Fruit fly (Drosophila melanogaster) whole organism, prepupa: ENCODE measurements around the gene CG12477.

Source experiments
- Blimp-1 ChIP-seq: fragments of 200-800 bp; sonication (Bioruptor generic); optimal IDR thresholded peaks from 3 replicates; lab custom pipeline; 2017; ENCODE audit warnings: missing biosample characterization, missing genetic modification characterization, mild to moderate bottlenecking, moderate library complexity, missing genetic modification reagents
- CG10631 ChIP-seq: fragments of 200-800 bp; sonication (Bioruptor generic); optimal IDR thresholded peaks from 2 replicates; lab custom pipeline; 2016; ENCODE audit warnings: missing biosample characterization, missing genetic modification characterization
- CG10669 ChIP-seq: fragments of 200-800 bp; sonication (Bioruptor generic); optimal IDR thresholded peaks from 3 replicates; lab custom pipeline; 2018; ENCODE audit warnings: missing biosample characterization, mild to moderate bottlenecking, missing genetic modification characterization, moderate library complexity
- CG11294 ChIP-seq: fragments of 200-800 bp; sonication (Bioruptor generic); IDR thresholded peaks from 2 replicates; pipeline ENCODE4 v1.3.6; 2022; ENCODE audit warnings: missing biosample characterization, missing genetic modification characterization
- CG11902 ChIP-seq: fragments of 200-800 bp; sonication (Bioruptor generic); optimal IDR thresholded peaks from 3 replicates; lab custom pipeline; 2016; ENCODE audit warnings: missing biosample characterization, missing genetic modification characterization
- CG15336 ChIP-seq: fragments of 200-800 bp; sonication (Bioruptor generic); IDR thresholded peaks from 2 replicates; pipeline ENCODE4 v1.3.6; 2022; ENCODE audit warnings: missing biosample characterization, missing genetic modification characterization
- CG1621 ChIP-seq: fragments of 200-800 bp; sonication (Bioruptor generic); optimal IDR thresholded peaks from 3 replicates; lab custom pipeline; 2018; ENCODE audit warnings: missing biosample characterization, mild to moderate bottlenecking, missing genetic modification characterization
- CG16779 ChIP-seq: fragments of 200-800 bp; sonication (Bioruptor generic); optimal IDR thresholded peaks from 3 replicates; lab custom pipeline; 2017; ENCODE audit warnings: missing biosample characterization, mild to moderate bottlenecking, missing genetic modification characterization
- CG3032 ChIP-seq: fragments of 200-800 bp; optimal IDR thresholded peaks from 2 replicates; lab custom pipeline; 2019; ENCODE audit warnings: missing biosample characterization, mild to moderate bottlenecking, missing genetic modification characterization, moderate library complexity
- CG31627 ChIP-seq: fragments of 200-800 bp; sonication (Bioruptor generic); optimal IDR thresholded peaks from 3 replicates; lab custom pipeline; 2016; ENCODE audit warnings: missing biosample characterization, missing genetic modification characterization
- CG3919 ChIP-seq: fragments of 200-800 bp; sonication (Bioruptor generic); optimal IDR thresholded peaks from 3 replicates; lab custom pipeline; 2016; ENCODE audit warnings: missing biosample characterization, missing genetic modification characterization
- CG4318 ChIP-seq: fragments of 200-800 bp; sonication (Bioruptor generic); optimal IDR thresholded peaks from 3 replicates; lab custom pipeline; 2017; ENCODE audit warnings: missing biosample characterization, mild to moderate bottlenecking, missing genetic modification characterization
- CG6163 ChIP-seq: fragments of 200-800 bp; sonication (Bioruptor generic); IDR thresholded peaks from 3 replicates; pipeline ENCODE4 v1.3.6; 2022; ENCODE audit warnings: missing biosample characterization, missing genetic modification characterization
- CG6276 ChIP-seq: fragments of 200-800 bp; sonication (Bioruptor generic); optimal IDR thresholded peaks from 2 replicates; lab custom pipeline; 2017; ENCODE audit warnings: missing biosample characterization, mild to moderate bottlenecking, missing genetic modification characterization
- CG6792 ChIP-seq: fragments of 200-800 bp; sonication (Bioruptor generic); optimal IDR thresholded peaks from 3 replicates; lab custom pipeline; 2016; ENCODE audit warnings: missing biosample characterization, missing genetic modification characterization
- CG8119 ChIP-seq: fragments of 200-800 bp; sonication (Bioruptor generic); IDR thresholded peaks from 3 replicates; pipeline ENCODE4 v1.3.6; 2022; ENCODE audit warnings: missing biosample characterization, missing genetic modification characterization
- CG8319 ChIP-seq: fragments of 200-800 bp; sonication (Bioruptor generic); optimal IDR thresholded peaks from 3 replicates; lab custom pipeline; 2016; ENCODE audit warnings: missing biosample characterization, missing genetic modification characterization
- CG8632 ChIP-seq: fragments of 200-800 bp; sonication (Bioruptor generic); optimal IDR thresholded peaks from 3 replicates; lab custom pipeline; 2016; ENCODE audit warnings: missing biosample characterization, missing genetic modification characterization
- CG9139 ChIP-seq: fragments of 200-800 bp; sonication (Bioruptor generic); optimal IDR thresholded peaks from 3 replicates; lab custom pipeline; 2017; ENCODE audit warnings: missing biosample characterization, mild to moderate bottlenecking, missing genetic modification characterization
- Eip75B ChIP-seq: fragments of 200-800 bp; sonication (Bioruptor generic); optimal IDR thresholded peaks from 3 replicates; lab custom pipeline; 2016; ENCODE audit warnings: missing biosample characterization, missing genetic modification characterization
- Eip78C ChIP-seq: fragments of 200-800 bp; sonication (Bioruptor generic); peaks from one replicate; lab custom pipeline; 2016; ENCODE audit warnings: missing biosample characterization, missing genetic modification characterization
- Eip93F ChIP-seq: fragments of 200-800 bp; sonication (Bioruptor generic); optimal IDR thresholded peaks from 2 replicates; lab custom pipeline; 2016; ENCODE audit warnings: missing biosample characterization, mild to moderate bottlenecking, missing genetic modification characterization
- Ets21C ChIP-seq: fragments of 200-800 bp; sonication (Bioruptor generic); optimal IDR thresholded peaks from 3 replicates; lab custom pipeline; 2016; ENCODE audit warnings: missing biosample characterization, missing genetic modification characterization
- Ets96B ChIP-seq: fragments of 200-800 bp; optimal IDR thresholded peaks from 2 replicates; lab custom pipeline; 2019; ENCODE audit warnings: missing biosample characterization, mild to moderate bottlenecking, missing genetic modification characterization, moderate library complexity
- Gug ChIP-seq: fragments of 200-800 bp; sonication (Bioruptor generic); IDR thresholded peaks from 2 replicates; pipeline ENCODE4 v1.3.6; 2022; ENCODE audit warnings: missing biosample characterization, missing genetic modification characterization
- Hr38 ChIP-seq: sonication (Bioruptor generic); optimal IDR thresholded peaks from 2 replicates; lab custom pipeline; 2016; ENCODE audit warnings: missing biosample characterization, missing genetic modification characterization
- Lpt ChIP-seq: fragments of 200-800 bp; sonication (Bioruptor generic); optimal IDR thresholded peaks from 3 replicates; lab custom pipeline; 2016; ENCODE audit warnings: missing biosample characterization, missing genetic modification characterization
- Met ChIP-seq: fragments of 200-800 bp; sonication (Bioruptor generic); optimal IDR thresholded peaks from 3 replicates; lab custom pipeline; 2016; ENCODE audit warnings: missing biosample characterization, missing genetic modification characterization
- Smox ChIP-seq: fragments of 200-800 bp; sonication (Bioruptor generic); optimal IDR thresholded peaks from 3 replicates; lab custom pipeline; 2016; ENCODE audit warnings: missing biosample characterization, missing genetic modification characterization
- Sox102F ChIP-seq: fragments of 200-800 bp; sonication (Bioruptor generic); optimal IDR thresholded peaks from 2 replicates; lab custom pipeline; 2016; ENCODE audit warnings: missing biosample characterization, mild to moderate bottlenecking, missing genetic modification characterization
- Sox14 ChIP-seq: fragments of 200-800 bp; sonication (Bioruptor generic); optimal IDR thresholded peaks from 3 replicates; lab custom pipeline; 2016; ENCODE audit warnings: missing biosample characterization, missing genetic modification characterization
- Sox15 ChIP-seq: fragments of 200-800 bp; sonication (Bioruptor generic); optimal IDR thresholded peaks from 3 replicates; lab custom pipeline; 2016; ENCODE audit warnings: missing biosample characterization, missing genetic modification characterization
- achi ChIP-seq: fragments of 200-800 bp; sonication (Bioruptor generic); optimal IDR thresholded peaks from 3 replicates; lab custom pipeline; 2016; ENCODE audit warnings: missing biosample characterization, missing genetic modification characterization
- acj6 ChIP-seq: fragments of 200-800 bp; sonication (Bioruptor generic); optimal IDR thresholded peaks from 3 replicates; lab custom pipeline; 2016; ENCODE audit warnings: missing biosample characterization, missing genetic modification characterization
- cyc ChIP-seq: fragments of 200-800 bp; sonication (Bioruptor generic); optimal IDR thresholded peaks from 3 replicates; lab custom pipeline; 2016; ENCODE audit warnings: missing biosample characterization, missing genetic modification characterization
- dac ChIP-seq: fragments of 200-800 bp; sonication (Bioruptor generic); optimal IDR thresholded peaks from 2 replicates; lab custom pipeline; 2017; ENCODE audit warnings: missing biosample characterization, mild to moderate bottlenecking, missing genetic modification characterization
- dsx ChIP-seq: fragments of 200-800 bp; optimal IDR thresholded peaks from 3 replicates; lab custom pipeline; 2019; ENCODE audit warnings: missing biosample characterization, mild to moderate bottlenecking, missing genetic modification characterization, moderate library complexity; ENCODE audit not compliant: poor library complexity, severe bottlenecking
- esn ChIP-seq: fragments of 200-800 bp; sonication (Bioruptor generic); optimal IDR thresholded peaks from 2 replicates; lab custom pipeline; 2016; ENCODE audit warnings: missing biosample characterization, mild to moderate bottlenecking, missing genetic modification characterization, moderate library complexity
- fd59A ChIP-seq: fragments of 200-800 bp; sonication (Bioruptor generic); optimal IDR thresholded peaks from 2 replicates; lab custom pipeline; 2017; ENCODE audit warnings: missing biosample characterization, mild to moderate bottlenecking, missing genetic modification characterization, missing genetic modification reagents
- fkh ChIP-seq: fragments of 200-800 bp; sonication (Bioruptor generic); optimal IDR thresholded peaks from 3 replicates; lab custom pipeline; 2017; ENCODE audit warnings: missing biosample characterization, mild to moderate bottlenecking, missing genetic modification characterization, moderate library complexity
- lz ChIP-seq: fragments of 200-800 bp; sonication (Bioruptor generic); optimal IDR thresholded peaks from 3 replicates; lab custom pipeline; 2016; ENCODE audit warnings: missing biosample characterization, missing genetic modification characterization
- net ChIP-seq: fragments of 200-800 bp; sonication (Bioruptor generic); optimal IDR thresholded peaks from 3 replicates; lab custom pipeline; 2016; ENCODE audit warnings: missing biosample characterization, missing genetic modification characterization
- pdm3 ChIP-seq: fragments of 200-800 bp; sonication (Bioruptor generic); optimal IDR thresholded peaks from 3 replicates; lab custom pipeline; 2016; ENCODE audit warnings: missing biosample characterization, missing genetic modification characterization
- salr ChIP-seq, 2 experiments: fragments of 200-800 bp; sonication (Bioruptor generic); optimal IDR thresholded peaks; 3 replicates each; lab custom pipeline; 2016 to 2018; ENCODE audit warnings: missing biosample characterization in 2 of 2, missing genetic modification characterization in 2 of 2, mild to moderate bottlenecking in 1 of 2
- spab ChIP-seq: fragments of 200-800 bp; sonication (Bioruptor generic); optimal IDR thresholded peaks from 2 replicates; lab custom pipeline; 2017; ENCODE audit warnings: missing biosample characterization, mild to moderate bottlenecking, missing genetic modification characterization, missing genetic modification reagents
- ss ChIP-seq, 2 experiments: fragments of 200-800 bp; sonication (Bioruptor generic); optimal IDR thresholded peaks; 2 replicates in 1 of 2; 3 replicates in 1 of 2; lab custom pipeline; 2017 to 2018; ENCODE audit warnings: mild to moderate bottlenecking in 2 of 2, missing biosample characterization in 2 of 2, missing genetic modification characterization in 2 of 2, moderate library complexity in 1 of 2
- svp ChIP-seq: fragments of 200-800 bp; sonication (Bioruptor generic); peaks from one replicate; lab custom pipeline; 2016; ENCODE audit warnings: missing biosample characterization, missing genetic modification characterization
- topi ChIP-seq: fragments of 200-800 bp; sonication (Bioruptor generic); optimal IDR thresholded peaks from 3 replicates; lab custom pipeline; 2016; ENCODE audit warnings: missing biosample characterization, missing genetic modification characterization
- vri ChIP-seq: fragments of 200-800 bp; sonication (Bioruptor generic); optimal IDR thresholded peaks from 3 replicates; lab custom pipeline; 2016; ENCODE audit warnings: missing biosample characterization, mild to moderate bottlenecking, missing genetic modification characterization

CG12477 gene

DNA sequence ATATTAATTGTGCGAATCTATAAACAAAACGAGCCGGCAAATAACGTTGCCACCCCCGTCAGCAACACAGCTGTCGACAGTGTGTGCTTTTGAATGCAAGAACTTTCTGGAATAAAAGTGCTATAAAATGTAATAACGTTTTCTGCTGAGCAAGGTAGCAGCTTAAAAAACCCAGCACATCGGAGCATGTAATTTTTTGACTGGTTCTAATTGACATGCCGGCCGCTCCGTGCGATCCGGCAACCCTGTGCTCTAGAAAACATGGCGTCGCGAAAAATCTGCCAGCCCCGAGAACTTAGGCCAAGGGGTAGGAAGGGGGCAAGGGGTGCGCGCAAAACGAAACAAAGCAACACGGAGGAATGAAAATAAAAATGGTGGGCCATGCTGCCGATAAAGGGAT, 50.9 kb downstream of the CG12477 start:
- TF ChIP-seq CG8632 (GFP tag; lab: Kevin White, UChicago): peak; percentile 24
- TF ChIP-seq acj6 (GFP tag; lab: Kevin White, UChicago): no peak
- TF ChIP-seq Ets96B (tag; lab: Kevin White, UChicago): no peak
- TF ChIP-seq CG31627 (GFP tag; lab: Kevin White, UChicago): peak; percentile 35
- no peak for TF ChIP-seq Met (GFP tag; lab: Kevin White, UChicago)
- no peak for TF ChIP-seq Hr38 (GFP tag; lab: Kevin White, UChicago)
- TF ChIP-seq CG3032: peak; percentile 21
- no peak for TF ChIP-seq CG11902 (GFP tag; lab: Kevin White, UChicago)
- no peak for TF ChIP-seq Sox102F (GFP tag; lab: Kevin White, UChicago)
- no peak for TF ChIP-seq fkh (GFP tag; lab: Kevin White, UChicago)
- no peak for TF ChIP-seq spab (GFP tag; lab: Kevin White, UChicago)
- no peak for TF ChIP-seq pdm3 (GFP tag; lab: Kevin White, UChicago)
- no peak for TF ChIP-seq Eip93F (GFP tag; lab: Kevin White, UChicago)
- TF ChIP-seq salr (GFP tag; optimal IDR thresholded peaks at IDR 0.05; lab: Kevin White, UChicago): no peak
- no peak for TF ChIP-seq CG11294 (GFP tag; lab: Robert Waterston, UW)
- no peak for TF ChIP-seq CG6276 (GFP tag; lab: Kevin White, UChicago)
- no peak for TF ChIP-seq Ets21C
- TF ChIP-seq dsx (GFP tag; lab: Kevin White, UChicago): peak; percentile 37
- peak; percentile 82 for TF ChIP-seq svp (GFP tag; lab: Kevin White, UChicago)
- no peak for TF ChIP-seq vri
- TF ChIP-seq CG8119: 0 out of 3 replicates have a peak, but pooled peaks have one; percentile 23
- peak; percentile 80 for TF ChIP-seq achi (GFP tag; lab: Kevin White, UChicago)
- no peak for TF ChIP-seq Lpt
- peak; percentile 35 for TF ChIP-seq topi (GFP tag; lab: Kevin White, UChicago)
- TF ChIP-seq fd59A (GFP tag; lab: Kevin White, UChicago): no peak
- TF ChIP-seq net: no peak
- no peak for TF ChIP-seq Gug (GFP tag; lab: Robert Waterston, UW)
- TF ChIP-seq dac (GFP tag; lab: Kevin White, UChicago): no peak
- peak; percentile 35; the same call in 2 of the 3 replicates for TF ChIP-seq CG6163 (GFP tag; lab: Robert Waterston, UW)
- TF ChIP-seq ss (GFP tag; optimal IDR thresholded peaks at IDR 0.05; lab: Kevin White, UChicago): no peak
- TF ChIP-seq CG10631 (GFP tag; lab: Kevin White, UChicago): no peak
- TF ChIP-seq CG1621: no peak
- TF ChIP-seq Smox (GFP tag; lab: Kevin White, UChicago): no peak
- TF ChIP-seq esn (GFP tag; lab: Kevin White, UChicago): peak; percentile 57
- peak; percentile 34 for TF ChIP-seq cyc (GFP tag; lab: Kevin White, UChicago)
- TF ChIP-seq CG15336: peak; percentile 10; the same call in 1 of the 2 replicates
- peak; percentile 92 for TF ChIP-seq Sox14 (GFP tag; lab: Kevin White, UChicago)
- peak; percentile 61 for TF ChIP-seq lz (GFP tag; lab: Kevin White, UChicago)
- TF ChIP-seq CG10669 (GFP tag; lab: Kevin White, UChicago): no peak
- peak; percentile 48 for TF ChIP-seq CG6792 (GFP tag; lab: Kevin White, UChicago)
- no peak for TF ChIP-seq Sox15 (GFP tag; lab: Kevin White, UChicago)
- TF ChIP-seq CG4318: no peak
- TF ChIP-seq CG9139 (GFP tag; lab: Kevin White, UChicago): no peak
- TF ChIP-seq Eip75B: peak; percentile 63
- TF ChIP-seq Blimp-1: no peak
- TF ChIP-seq CG16779: no peak
- no peak for TF ChIP-seq CG8319 (GFP tag; lab: Kevin White, UChicago)
- peak; percentile 48 for TF ChIP-seq CG3919 (GFP tag; lab: Kevin White, UChicago)
- TF ChIP-seq Eip78C (GFP tag; lab: Kevin White, UChicago): peak; percentile 63
